Worm (Caenorhabditis elegans): ENCODE results near the gene cut-2.

The cut-2 gene

DNA sequence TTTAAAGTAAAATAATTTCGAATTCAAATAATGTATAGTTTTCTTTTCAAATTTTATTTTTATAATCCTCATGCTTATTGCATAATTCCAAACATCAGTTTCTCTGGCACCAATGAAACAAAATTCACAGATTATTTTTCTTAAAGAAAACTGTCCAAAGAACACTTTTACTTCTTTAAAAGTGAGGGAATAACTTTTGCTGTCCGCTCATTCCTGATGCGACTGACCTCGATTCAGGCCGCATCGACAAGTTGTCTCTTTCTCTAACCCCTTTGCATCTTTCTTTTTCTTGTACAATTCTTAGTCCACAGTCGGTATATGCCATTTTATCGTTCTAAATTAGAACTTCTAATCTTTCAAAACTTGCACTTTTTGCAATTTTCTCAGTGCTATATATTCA is 8.2 kb upstream of the cut-2 start, which contains the start of gene F53F1.2:
Gene F53F1.2, plus strand, starts transcription at position 306 of the 400 bp plus-strand sequence.
- TF ChIP-seq nhr-23 (tag; optimal IDR thresholded peaks at IDR 0.05) = peak; percentile 52
- no peak for TF ChIP-seq sea-2 (GFP tag; optimal IDR thresholded peaks at IDR 0.05)
- TF ChIP-seq aly-2 (tag; optimal IDR thresholded peaks at IDR 0.05) = no peak
- TF ChIP-seq nhr-12 (tag; optimal IDR thresholded peaks at IDR 0.05) = no peak
- TF ChIP-seq pha-4 (tag; optimal IDR thresholded peaks at IDR 0.05) = no peak
- TF ChIP-seq mml-1 (tag; optimal IDR thresholded peaks at IDR 0.05) = no peak
- no peak for TF ChIP-seq nhr-77 (tag; optimal IDR thresholded peaks at IDR 0.05)
- no peak for TF ChIP-seq elt-1 (tag; optimal IDR thresholded peaks at IDR 0.05)

DNA sequence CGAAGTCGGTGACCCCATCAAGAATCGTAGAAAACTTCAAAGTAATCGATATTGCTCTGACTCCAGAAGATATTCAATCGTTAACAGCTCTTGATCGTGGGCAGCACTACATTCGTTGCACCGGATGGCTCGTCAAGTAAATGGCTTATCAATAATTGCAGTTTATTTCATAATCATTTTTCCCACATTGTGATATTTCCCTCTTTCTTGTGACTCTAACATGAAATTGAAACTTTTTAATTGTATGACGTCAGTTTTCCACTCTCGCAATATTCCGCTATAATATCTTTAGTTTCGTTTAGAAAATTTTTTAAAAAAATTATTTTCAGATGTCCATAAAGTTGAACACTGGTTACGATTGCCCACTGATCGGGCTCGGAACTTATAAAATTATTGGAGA is 6.8 kb upstream of the cut-2 start, which contains the start of gene F53F1.3:
Gene F53F1.3, plus strand, starts transcription at position 330 of the 400 bp plus-strand sequence.
- TF ChIP-seq daf-12 (tag; optimal IDR thresholded peaks at IDR 0.05) (no peak), elt-2 (tag; optimal IDR thresholded peaks at IDR 0.05) (peak; percentile 51)

DNA sequence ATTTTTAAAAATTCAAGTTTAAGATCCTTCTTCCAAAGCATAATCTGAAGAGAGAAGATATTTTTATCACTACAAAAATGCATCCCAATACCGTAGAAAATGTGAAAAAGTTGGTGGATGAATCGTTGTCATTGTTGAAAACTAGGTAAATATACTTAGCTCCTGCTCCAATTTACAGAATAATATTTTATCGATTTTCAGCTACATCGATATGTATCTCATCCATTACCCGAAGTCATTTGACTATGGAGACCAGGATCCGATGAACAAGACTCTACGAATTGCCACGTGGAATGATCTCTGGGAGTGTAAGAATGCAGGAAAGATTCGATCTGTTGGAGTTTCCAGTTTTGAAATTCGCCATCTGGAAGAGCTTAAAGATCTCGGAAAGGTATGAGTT is 6.3 kb upstream of the cut-2 start:
- no peak for TF ChIP-seq pqm-1 (tag; optimal IDR thresholded peaks at IDR 0.05)
- no peak for TF ChIP-seq ZK546.5 (tag; optimal IDR thresholded peaks at IDR 0.05)
- TF ChIP-seq elt-3 (tag; optimal IDR thresholded peaks at IDR 0.05) = no peak
- no peak for TF ChIP-seq nhr-11 (tag; optimal IDR thresholded peaks at IDR 0.05)
- TF ChIP-seq nhr-23 (tag; optimal IDR thresholded peaks at IDR 0.05) = no peak
- TF ChIP-seq ceh-28 (tag; optimal IDR thresholded peaks at IDR 0.05) = no peak
- no peak for TF ChIP-seq nfya-1 (tag; optimal IDR thresholded peaks at IDR 0.05; ENCODE audit: insufficient read depth)
- no peak for TF ChIP-seq skn-1 (tag; optimal IDR thresholded peaks at IDR 0.05)
- TF ChIP-seq eor-1 (tag; optimal IDR thresholded peaks at IDR 0.05) = no peak

DNA sequence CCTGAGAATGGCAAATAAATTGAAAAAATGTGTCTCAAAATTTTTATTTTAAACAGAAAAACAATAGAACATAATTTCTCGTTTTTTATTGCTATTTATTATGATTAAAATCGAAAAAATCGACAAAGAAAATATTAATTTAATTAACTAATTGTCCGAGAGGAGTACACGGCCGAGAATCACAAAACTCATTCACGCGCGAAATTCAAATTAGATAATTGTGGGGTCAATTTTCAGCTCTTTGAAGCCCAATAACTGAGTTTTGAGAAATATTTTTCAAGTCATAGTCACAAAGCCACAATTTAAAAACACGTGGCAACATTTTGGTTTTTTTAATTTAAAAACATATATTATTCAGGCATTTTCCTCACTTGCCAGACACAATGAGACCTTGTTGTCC is 5.7 kb upstream of the cut-2 start:
- TF ChIP-seq nhr-23 (tag; optimal IDR thresholded peaks at IDR 0.05) (peak; percentile 8), fos-1 (tag; optimal IDR thresholded peaks at IDR 0.05) (no peak), pha-4 (tag; optimal IDR thresholded peaks at IDR 0.05) (peak; percentile 41), nhr-43 (tag; optimal IDR thresholded peaks at IDR 0.05; ENCODE audit: poor library complexity, severe bottlenecking) (peak; percentile 23)

DNA sequence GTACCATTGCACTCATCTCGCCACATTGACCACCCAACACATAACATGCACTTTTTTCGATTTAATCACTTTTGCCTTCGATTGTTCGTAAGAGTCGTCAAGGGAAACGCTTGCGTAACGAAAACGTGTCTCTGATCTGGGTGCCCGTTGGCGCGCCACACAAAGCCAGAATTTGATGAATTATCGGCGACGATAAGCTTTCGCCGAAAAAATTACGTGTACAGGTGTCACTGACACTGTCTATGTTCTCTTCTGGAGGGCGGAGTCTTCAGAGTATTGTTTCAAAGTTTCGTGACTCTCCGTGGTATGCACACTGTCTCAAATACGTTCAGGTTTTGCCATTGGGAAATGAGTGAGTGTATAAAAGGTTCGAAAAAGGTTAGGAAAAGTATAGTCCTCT is 4.1 kb upstream of the cut-2 start, which contains the start of gene F53F1.4:
Gene F53F1.4, plus strand, starts transcription at position 390 of the 400 bp plus-strand sequence.
- TF ChIP-seq nhr-25 (tag; optimal IDR thresholded peaks at IDR 0.05) (peak; percentile 69), nhr-23 (tag; optimal IDR thresholded peaks at IDR 0.05) (no peak)

DNA sequence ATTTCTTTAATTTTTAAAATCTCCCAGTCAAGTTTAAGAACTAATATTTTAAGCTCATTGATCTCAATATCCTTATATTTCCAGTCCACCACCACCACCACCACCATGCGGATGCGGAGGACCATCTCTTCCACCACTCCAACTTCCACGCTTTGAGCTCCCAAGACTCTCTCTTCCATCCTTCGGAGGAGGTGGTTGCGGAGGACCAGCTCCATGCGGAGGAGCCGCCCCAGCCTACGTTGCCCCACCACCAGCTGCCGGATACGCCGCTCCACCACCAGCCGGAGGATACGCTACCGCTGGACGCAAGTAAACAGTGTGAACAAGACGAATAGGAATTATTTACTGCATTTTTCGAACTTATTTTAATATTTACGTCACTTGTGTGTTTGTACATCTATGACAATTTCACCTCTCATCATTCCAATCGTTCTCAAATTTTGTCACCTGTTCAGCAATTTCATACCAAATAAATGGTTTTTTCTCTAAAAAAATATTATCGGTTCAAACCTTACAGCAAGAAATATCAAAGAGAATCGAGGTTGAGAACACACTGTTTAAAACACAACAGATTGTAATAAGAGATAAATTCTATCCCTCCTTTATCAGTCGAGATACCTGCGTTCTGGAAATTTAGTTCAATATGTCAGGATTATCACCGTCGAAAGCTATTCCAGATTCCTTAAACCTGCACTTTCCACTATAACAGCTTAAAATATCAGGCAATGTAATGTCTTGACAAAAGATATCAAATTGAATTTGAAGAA is 3.3 kb upstream of the cut-2 start:
- TF ChIP-seq mdl-1 (tag; optimal IDR thresholded peaks at IDR 0.05) (no peak), nfya-1 (tag; optimal IDR thresholded peaks at IDR 0.05; ENCODE audit: insufficient read depth) (no peak), lin-15B (tag; optimal IDR thresholded peaks at IDR 0.05) (no peak), nhr-11 (tag; optimal IDR thresholded peaks at IDR 0.05) (no peak), zag-1 (tag; optimal IDR thresholded peaks at IDR 0.05) (no peak), nhr-25 (tag; optimal IDR thresholded peaks at IDR 0.05) (peak; percentile 86), snpc-4 (tag; optimal IDR thresholded peaks at IDR 0.05) (no peak), nhr-12 (tag; optimal IDR thresholded peaks at IDR 0.05) (no peak), ztf-11 (tag; optimal IDR thresholded peaks at IDR 0.05) (no peak), daf-12 (tag; optimal IDR thresholded peaks at IDR 0.05) (no peak), ama-1 (optimal IDR thresholded peaks at IDR 0.05) (peak; percentile 81), ceh-16 (tag; optimal IDR thresholded peaks at IDR 0.05) (no peak), nhr-43 (tag; optimal IDR thresholded peaks at IDR 0.05; ENCODE audit: poor library complexity, severe bottlenecking) (peak; percentile 29), fos-1 (tag; optimal IDR thresholded peaks at IDR 0.05) (no peak), elt-3 (tag; optimal IDR thresholded peaks at IDR 0.05) (peak in 1 of 3 experiments; percentile 41), nhr-77 (tag; optimal IDR thresholded peaks at IDR 0.05) (peak; percentile 38), ceh-28 (tag; optimal IDR thresholded peaks at IDR 0.05) (no peak), elt-2 (tag; optimal IDR thresholded peaks at IDR 0.05) (no peak), ceh-9 (tag; optimal IDR thresholded peaks at IDR 0.05) (no peak)

DNA sequence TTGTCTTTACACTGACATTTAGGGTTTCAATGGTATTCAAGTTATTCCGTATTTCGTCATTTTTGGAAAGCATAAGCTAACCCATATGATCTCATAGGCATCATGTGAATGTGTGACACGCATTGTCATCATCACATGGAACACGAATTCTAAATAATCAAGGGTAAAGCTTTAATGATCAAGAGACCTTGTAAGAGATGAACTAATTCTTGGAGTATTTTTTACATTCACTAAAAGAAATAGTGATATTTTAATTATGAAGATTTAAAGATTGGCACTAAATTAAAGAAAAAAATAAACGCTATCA is 2.8 kb upstream of the cut-2 start:
- TF ChIP-seq nhr-237 (tag; optimal IDR thresholded peaks at IDR 0.05) = no peak
- TF ChIP-seq mml-1 (tag; optimal IDR thresholded peaks at IDR 0.05) = no peak
- TF ChIP-seq fos-1 (tag; optimal IDR thresholded peaks at IDR 0.05) = no peak
- TF ChIP-seq nfya-1 (tag; optimal IDR thresholded peaks at IDR 0.05; ENCODE audit: insufficient read depth) = no peak
- TF ChIP-seq nhr-77 (tag; optimal IDR thresholded peaks at IDR 0.05) = no peak
- no peak for TF ChIP-seq mdl-1 (tag; optimal IDR thresholded peaks at IDR 0.05)
- no peak for TF ChIP-seq ama-1 (optimal IDR thresholded peaks at IDR 0.05)
- no peak for TF ChIP-seq fkh-2 (tag; optimal IDR thresholded peaks at IDR 0.05)
- TF ChIP-seq unc-62 (GFP tag; optimal IDR thresholded peaks at IDR 0.05) = no peak
- no peak for TF ChIP-seq nhr-43 (tag; optimal IDR thresholded peaks at IDR 0.05; ENCODE audit: poor library complexity, severe bottlenecking)
- TF ChIP-seq skn-1 (tag; optimal IDR thresholded peaks at IDR 0.05) = no peak
- no peak for TF ChIP-seq unc-39 (tag; optimal IDR thresholded peaks at IDR 0.05)
- TF ChIP-seq aly-2 (tag; optimal IDR thresholded peaks at IDR 0.05) = no peak
- TF ChIP-seq lin-15B (tag; optimal IDR thresholded peaks at IDR 0.05) = no peak
- no peak for TF ChIP-seq nhr-28 (tag; optimal IDR thresholded peaks at IDR 0.05)
- no peak for TF ChIP-seq nhr-11 (tag; optimal IDR thresholded peaks at IDR 0.05)
- no peak for TF ChIP-seq ceh-16 (tag; optimal IDR thresholded peaks at IDR 0.05)
- no peak for TF ChIP-seq zag-1 (tag; optimal IDR thresholded peaks at IDR 0.05)
- no peak for TF ChIP-seq ZK546.5 (tag; optimal IDR thresholded peaks at IDR 0.05)
- no peak for TF ChIP-seq egl-5 (tag; optimal IDR thresholded peaks at IDR 0.05)

Data from whole organism, L3 larva.